Worm (Caenorhabditis elegans) whole organism, L1 larva: Measurements from ENCODE around the gene lips-1.

Source experiments
- alr-1 ChIP-seq: fragments of 200-800 bp; sonication (Bioruptor generic); optimal IDR thresholded peaks from 2 replicates; lab custom pipeline; 2018; ENCODE audit warnings: borderline replicate concordance, mild to moderate bottlenecking, missing genetic modification characterization, missing compliant biosample characterization
- ama-1 ChIP-seq: fragments of 150-350 bp; optimal IDR thresholded peaks from 2 replicates; lab custom pipeline; 2014
- dpl-1 ChIP-seq, 3 experiments: fragments of 150-350 bp in 2 of 3; sonication (generic microtip) in 1 of 3; optimal IDR thresholded peaks; 2 replicates each; lab custom pipeline; 2014 to 2017; ENCODE audit warnings: missing biosample characterization in 3 of 3, missing genetic modification characterization in 3 of 3, missing genetic modification reagents in 3 of 3
- elt-2 ChIP-seq: sonication (generic microtip); optimal IDR thresholded peaks from 2 replicates; lab custom pipeline; 2016; ENCODE audit warnings: missing genetic modification characterization, mild to moderate bottlenecking, inconsistent platforms, missing compliant biosample characterization, missing genetic modification reagents
- fos-1 ChIP-seq: fragments of 150-350 bp; optimal IDR thresholded peaks from 2 replicates; lab custom pipeline; 2014; ENCODE audit warnings: missing biosample characterization, missing genetic modification characterization
- lin-13 ChIP-seq: fragments of 150-350 bp; optimal IDR thresholded peaks from 2 replicates; lab custom pipeline; 2014; ENCODE audit warnings: missing biosample characterization, missing genetic modification reagents, missing genetic modification characterization
- lin-35 ChIP-seq, 2 experiments: fragments of 150-350 bp; optimal IDR thresholded peaks; 2 replicates each; lab custom pipeline; 2014; ENCODE audit warnings: missing biosample characterization in 2 of 2, missing genetic modification characterization in 2 of 2, missing genetic modification reagents in 2 of 2
- mef-2 ChIP-seq: fragments of 150-350 bp; optimal IDR thresholded peaks from 2 replicates; lab custom pipeline; 2014; ENCODE audit warnings: missing biosample characterization, missing genetic modification characterization
- nhr-28 ChIP-seq: fragments of 150-350 bp; optimal IDR thresholded peaks from 2 replicates; lab custom pipeline; 2014; ENCODE audit warnings: missing biosample characterization, missing genetic modification characterization
- pqm-1 ChIP-seq: sonication (generic microtip); optimal IDR thresholded peaks from 3 replicates; lab custom pipeline; 2017; ENCODE audit warnings: missing biosample characterization, missing genetic modification characterization

ce11 chrX:12500777-12501176, 8.2 kb downstream of the lips-1 start:
- no peak for TF ChIP-seq nhr-28 (tag; lab: Kevin White, UChicago)
- TF ChIP-seq fos-1 (tag; lab: Kevin White, UChicago), result no peak
- TF ChIP-seq lin-35 (GFP tag; optimal IDR thresholded peaks at IDR 0.05; lab: Kevin White, UChicago), result peak; percentile 1 to 84
- TF ChIP-seq lin-13 (GFP tag; lab: Kevin White, UChicago), result peak; percentile 7
- TF ChIP-seq alr-1, result no peak
- TF ChIP-seq ama-1, result no peak
- TF ChIP-seq pqm-1 (tag; lab: Kevin White, UChicago), result no peak
- TF ChIP-seq elt-2 (tag; lab: Kevin White, UChicago), result peak; percentile 100
- TF ChIP-seq dpl-1 (GFP tag; optimal IDR thresholded peaks at IDR 0.05; lab: Kevin White, UChicago), result peak in 2 of 3 experiments; percentile 14 to 39
- no peak for TF ChIP-seq mef-2
